Worm (Caenorhabditis elegans): Measurements from ENCODE around the gene D2096.12.

The D2096.12 gene

DNA sequence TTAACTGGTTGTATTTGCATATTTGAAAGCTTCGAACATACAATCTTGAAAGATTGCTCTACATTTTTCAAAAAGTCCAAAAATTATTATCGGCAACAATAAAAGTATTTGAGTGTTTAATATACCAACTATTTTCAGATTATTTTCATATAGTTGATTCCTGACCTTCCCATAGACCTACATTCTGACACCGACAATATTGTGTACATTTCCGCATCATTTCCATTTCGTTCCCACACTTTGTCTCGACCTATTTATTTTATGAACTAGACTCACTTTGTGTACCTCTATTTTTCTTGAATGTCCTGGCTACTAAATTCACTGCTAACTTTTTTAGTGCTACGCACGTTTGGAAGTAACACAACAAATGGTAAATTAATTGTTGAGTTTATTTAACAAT is 20.9 kb upstream of the D2096.12 start, which contains the start of gene lgc-5:
Gene lgc-5 (plus strand): TSS at position 301 of the 400 bp plus-strand sequence.
- TF ChIP-seq F37D6.2 (tag; optimal IDR thresholded peaks at IDR 0.05) (no peak), set-16 (GFP tag; IDR thresholded peaks at IDR 0.05) (no peak), ZK546.5 (tag; optimal IDR thresholded peaks at IDR 0.05) (no peak), nhr-48 (tag; optimal IDR thresholded peaks at IDR 0.05) (no peak), nhr-237 (tag; optimal IDR thresholded peaks at IDR 0.05) (no peak), mep-1 (tag; optimal IDR thresholded peaks at IDR 0.05) (no peak), pha-4 (GFP tag; IDR thresholded peaks at IDR 0.05) (no peak), pha-4 (tag; optimal IDR thresholded peaks at IDR 0.05) (no peak), T20F7.1 (GFP tag; optimal IDR thresholded peaks at IDR 0.05) (no peak), ceh-44 (GFP tag; IDR thresholded peaks at IDR 0.05) (no peak), nhr-41 (GFP tag; IDR thresholded peaks at IDR 0.05) (no peak), nhr-42 (GFP tag; IDR thresholded peaks at IDR 0.05) (no peak), hlh-30 (tag; optimal IDR thresholded peaks at IDR 0.05; ENCODE audit: insufficient read depth) (no peak), lin-15B (tag; optimal IDR thresholded peaks at IDR 0.05) (no peak)

- TF ChIP-seq unc-62 (GFP tag; optimal IDR thresholded peaks at IDR 0.05 in 1 of 2): peak in 1 of 2 experiments; percentile 34
- no peak for TF ChIP-seq unc-62 (tag; optimal IDR thresholded peaks at IDR 0.05)
- no peak for TF ChIP-seq lin-38 (GFP tag; IDR thresholded peaks at IDR 0.05)
Observed at ce11 chrIV:8345518-8345917, 17.7 kb upstream of the D2096.12 start, which contains the start of gene F17E9.5. TSS of gene F17E9.5 (plus strand) at chrIV:8345818.

ce11 chrIV:8347051-8347450 is 16.2 kb upstream of the D2096.12 start, which contains the start of the genes F17E9.18 and F17E9.15:
TSS of gene F17E9.18 (minus strand) at chrIV:8347151.
TSS of gene F17E9.15 (plus strand) at chrIV:8347418.
- TF ChIP-seq F49E8.2 (tag; optimal IDR thresholded peaks at IDR 0.05; ENCODE audit: borderline replicate concordance): no peak
- no peak for TF ChIP-seq lin-39 (tag; optimal IDR thresholded peaks at IDR 0.05)
- no peak for TF ChIP-seq tra-1 (GFP tag; IDR thresholded peaks at IDR 0.05)
- no peak for TF ChIP-seq ceh-32 (tag; optimal IDR thresholded peaks at IDR 0.05; ENCODE audit: poor library complexity)
- TF ChIP-seq Y5F2A.4 (GFP tag; optimal IDR thresholded peaks at IDR 0.05): no peak
- TF ChIP-seq egl-43 (GFP tag; IDR thresholded peaks at IDR 0.05): no peak
- TF ChIP-seq saeg-2 (GFP tag; IDR thresholded peaks at IDR 0.05): no peak
- no peak for TF ChIP-seq pha-4 (GFP tag; IDR thresholded peaks at IDR 0.05)
- TF ChIP-seq pha-4 (tag; optimal IDR thresholded peaks at IDR 0.05): no peak
- no peak for TF ChIP-seq mes-2 (tag; optimal IDR thresholded peaks at IDR 0.05; ENCODE audit: poor library complexity, severe bottlenecking)
- TF ChIP-seq Y48G9A.11 (GFP tag; IDR thresholded peaks at IDR 0.05): no peak
- TF ChIP-seq mdl-1 (tag; optimal IDR thresholded peaks at IDR 0.05): no peak
- TF ChIP-seq snpc-1.2 (GFP tag; IDR thresholded peaks at IDR 0.05): no peak
- TF ChIP-seq lin-38 (GFP tag; IDR thresholded peaks at IDR 0.05): no peak
- no peak for TF ChIP-seq ces-1 (GFP tag; optimal IDR thresholded peaks at IDR 0.05)
- TF ChIP-seq madf-5 (GFP tag; IDR thresholded peaks at IDR 0.05): no peak
- TF ChIP-seq D1046.2 (GFP tag; IDR thresholded peaks at IDR 0.05): no peak
- TF ChIP-seq T26A8.4 (GFP tag; IDR thresholded peaks at IDR 0.05): no peak
- TF ChIP-seq F26F4.8 (GFP tag; conservative IDR thresholded peaks at IDR 0.05): no peak

DNA sequence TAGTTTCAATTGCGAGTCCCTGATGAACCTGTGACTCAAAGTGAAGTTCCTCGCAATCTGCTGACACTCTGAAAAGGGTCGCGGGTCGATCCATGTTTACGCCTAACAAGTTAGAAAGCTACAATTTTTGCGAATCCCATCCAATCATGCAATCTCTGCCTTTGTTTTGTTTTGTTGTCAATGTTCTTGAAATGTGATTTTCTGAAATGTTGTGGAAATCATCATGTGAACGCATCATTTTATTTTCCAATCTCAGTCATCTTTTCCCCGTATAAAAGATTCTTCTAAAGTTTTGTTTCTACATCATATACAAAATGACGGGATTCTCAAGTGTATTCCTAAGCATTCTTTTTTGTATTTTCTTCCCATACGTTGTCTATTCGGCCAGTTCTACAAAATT is 15.2 kb upstream of the D2096.12 start, which contains the start of gene F17E9.4:
Gene F17E9.4 (plus strand): TSS at position 301 of the 400 bp plus-strand sequence.
- TF ChIP-seq lin-38 (GFP tag; IDR thresholded peaks at IDR 0.05) (no peak), lir-3 (tag; optimal IDR thresholded peaks at IDR 0.05) (no peak), unc-130 (GFP tag; optimal IDR thresholded peaks at IDR 0.05) (no peak), Y105C5A.15 (GFP tag; IDR thresholded peaks at IDR 0.05) (no peak), zag-1 (tag; optimal IDR thresholded peaks at IDR 0.05) (no peak), zfp-3 (GFP tag; conservative IDR thresholded peaks at IDR 0.05) (no peak), mdt-29 (GFP tag; IDR thresholded peaks at IDR 0.05) (no peak), daf-16 (GFP tag; optimal IDR thresholded peaks at IDR 0.05) (no peak), daf-16 (tag; optimal IDR thresholded peaks at IDR 0.05) (no peak), gei-8 (GFP tag; optimal IDR thresholded peaks at IDR 0.05) (no peak), ztf-7 (tag; optimal IDR thresholded peaks at IDR 0.05) (no peak), pha-4 (GFP tag; IDR thresholded peaks at IDR 0.05) (no peak), pha-4 (tag; optimal IDR thresholded peaks at IDR 0.05) (no peak), lin-29 (GFP tag; IDR thresholded peaks at IDR 0.05) (no peak), ZK546.5 (tag; optimal IDR thresholded peaks at IDR 0.05) (no peak), mes-2 (tag; optimal IDR thresholded peaks at IDR 0.05; ENCODE audit: poor library complexity, severe bottlenecking) (no peak), fkh-10 (GFP tag; optimal IDR thresholded peaks at IDR 0.05) (no peak)

All from whole organism, L4 larva.